Worm (Caenorhabditis elegans): Measurements from ENCODE around the gene T22F3.7.

ce11 chrV:3582671-3583070 lies 17.8 kb downstream of the T22F3.7 start:
- TF ChIP-seq pbrm-1 (GFP tag; IDR thresholded peaks at IDR 0.05): no peak
- no peak for TF ChIP-seq chd-7 (tag; optimal IDR thresholded peaks at IDR 0.05)
- no peak for TF ChIP-seq ztf-6 (GFP tag; IDR thresholded peaks at IDR 0.05)
- no peak for TF ChIP-seq unc-130 (GFP tag; optimal IDR thresholded peaks at IDR 0.05)
- no peak for TF ChIP-seq ama-1 (optimal IDR thresholded peaks at IDR 0.05)
- TF ChIP-seq ama-1 (GFP tag; optimal IDR thresholded peaks at IDR 0.05): no peak
- TF ChIP-seq mcd-1 (GFP tag; IDR thresholded peaks at IDR 0.05): no peak
- no peak for TF ChIP-seq unc-62 (GFP tag; optimal IDR thresholded peaks at IDR 0.05)
